Worm (Caenorhabditis elegans) whole organism, L3 larva: ENCODE results near the gene icap-1.

Experiments
- R02D3.7 ChIP-seq: fragments of 150-350 bp; optimal IDR thresholded peaks from 2 replicates; lab custom pipeline; 2014; ENCODE audit warnings: missing biosample characterization, missing genetic modification characterization
- ZK546.5 ChIP-seq: sonication (generic microtip); optimal IDR thresholded peaks from 2 replicates; lab custom pipeline; 2017; ENCODE audit warnings: missing biosample characterization, missing genetic modification characterization
- aly-2 ChIP-seq: fragments of 150-350 bp; optimal IDR thresholded peaks from 2 replicates; lab custom pipeline; 2014; ENCODE audit warnings: missing biosample characterization, missing genetic modification characterization
- ama-1 ChIP-seq: fragments of 150-350 bp; optimal IDR thresholded peaks from 2 replicates; lab custom pipeline; 2018
- ceh-16 ChIP-seq: sonication (generic microtip); optimal IDR thresholded peaks from 2 replicates; lab custom pipeline; 2017; ENCODE audit warnings: missing biosample characterization, missing genetic modification characterization
- ceh-28 ChIP-seq: fragments of 150-350 bp; optimal IDR thresholded peaks from 2 replicates; lab custom pipeline; 2014; ENCODE audit warnings: missing biosample characterization, missing genetic modification reagents, missing genetic modification characterization
- ceh-82 ChIP-seq: fragments of 150-350 bp; optimal IDR thresholded peaks from 2 replicates; lab custom pipeline; 2014; ENCODE audit warnings: missing biosample characterization, missing genetic modification characterization
- ceh-9 ChIP-seq: sonication (generic microtip); optimal IDR thresholded peaks from 2 replicates; lab custom pipeline; 2018; ENCODE audit warnings: missing biosample characterization, missing genetic modification characterization
- egl-27 ChIP-seq: sonication (generic microtip); optimal IDR thresholded peaks from 4 replicates; lab custom pipeline; 2017; ENCODE audit warnings: missing biosample characterization, missing genetic modification reagents, missing genetic modification characterization
- egl-5 ChIP-seq: fragments of 150-350 bp; optimal IDR thresholded peaks from 2 replicates; lab custom pipeline; 2017; ENCODE audit warnings: missing biosample characterization, missing genetic modification reagents, missing genetic modification characterization, inconsistent platforms
- elt-1 ChIP-seq: fragments of 150-350 bp; optimal IDR thresholded peaks from 2 replicates; lab custom pipeline; 2014; ENCODE audit warnings: missing biosample characterization, missing genetic modification characterization
- elt-2 ChIP-seq: sonication (generic microtip); optimal IDR thresholded peaks from 2 replicates; lab custom pipeline; 2016; ENCODE audit warnings: missing genetic modification reagents, mild to moderate bottlenecking, missing genetic modification characterization, missing compliant biosample characterization
- elt-3 ChIP-seq, 3 experiments: fragments of 150-350 bp in 1 of 3; sonication (generic microtip) in 2 of 3; optimal IDR thresholded peaks; 2 replicates in 2 of 3; 4 replicates in 1 of 3; lab custom pipeline; 2014 to 2017; ENCODE audit warnings: missing biosample characterization in 3 of 3, missing genetic modification characterization in 3 of 3
- eor-1 ChIP-seq, 2 experiments: fragments of 150-350 bp; optimal IDR thresholded peaks; 2 replicates each; lab custom pipeline; 2014 to 2018; ENCODE audit warnings: missing biosample characterization in 2 of 2, missing genetic modification characterization in 2 of 2
- fkh-2 ChIP-seq: fragments of 150-350 bp; optimal IDR thresholded peaks from 2 replicates; lab custom pipeline; 2014; ENCODE audit warnings: missing biosample characterization, missing genetic modification reagents, missing genetic modification characterization
- fos-1 ChIP-seq: fragments of 150-350 bp; optimal IDR thresholded peaks from 2 replicates; lab custom pipeline; 2014; ENCODE audit warnings: missing biosample characterization, missing genetic modification characterization
- hmg-11 ChIP-seq: sonication (generic microtip); optimal IDR thresholded peaks from 2 replicates; lab custom pipeline; 2016; ENCODE audit warnings: missing genetic modification characterization, missing compliant biosample characterization
- jun-1 ChIP-seq: fragments of 150-350 bp; optimal IDR thresholded peaks from 2 replicates; lab custom pipeline; 2014; ENCODE audit warnings: missing biosample characterization, missing genetic modification reagents, missing genetic modification characterization
- lin-15B ChIP-seq: fragments of 150-350 bp; optimal IDR thresholded peaks from 2 replicates; lab custom pipeline; 2014; ENCODE audit warnings: missing biosample characterization, missing genetic modification characterization
- lin-39 ChIP-seq: fragments of 150-350 bp; optimal IDR thresholded peaks from 2 replicates; lab custom pipeline; 2018; ENCODE audit warnings: missing biosample characterization, missing genetic modification reagents, missing genetic modification characterization
- lsy-12 ChIP-seq: sonication (generic microtip); optimal IDR thresholded peaks from 2 replicates; lab custom pipeline; 2016; ENCODE audit warnings: mild to moderate bottlenecking, missing genetic modification characterization, missing compliant biosample characterization
- mdl-1 ChIP-seq: fragments of 150-350 bp; optimal IDR thresholded peaks from 2 replicates; lab custom pipeline; 2014; ENCODE audit warnings: missing biosample characterization, missing genetic modification characterization
- mml-1 ChIP-seq: fragments of 150-350 bp; sonication (generic microtip); optimal IDR thresholded peaks from 3 replicates; lab custom pipeline; 2014; ENCODE audit warnings: missing biosample characterization, missing genetic modification characterization
- nfya-1 ChIP-seq: sonication (generic microtip); optimal IDR thresholded peaks from 2 replicates; lab custom pipeline; 2017; ENCODE audit warnings: missing genetic modification characterization, mild to moderate bottlenecking, missing compliant biosample characterization, antibody characterized with exemption, moderate library complexity; ENCODE audit not compliant: insufficient read depth
- nhr-11 ChIP-seq: fragments of 150-350 bp; optimal IDR thresholded peaks from 2 replicates; lab custom pipeline; 2014; ENCODE audit warnings: missing biosample characterization, missing genetic modification characterization
- nhr-12 ChIP-seq: fragments of 150-350 bp; optimal IDR thresholded peaks from 2 replicates; lab custom pipeline; 2014; ENCODE audit warnings: missing biosample characterization, missing genetic modification characterization
- nhr-23 ChIP-seq: fragments of 150-350 bp; optimal IDR thresholded peaks from 2 replicates; lab custom pipeline; 2014; ENCODE audit warnings: missing biosample characterization, missing genetic modification reagents, missing genetic modification characterization
- nhr-25 ChIP-seq: sonication (generic microtip); optimal IDR thresholded peaks from 2 replicates; lab custom pipeline; 2017; ENCODE audit warnings: missing biosample characterization, missing genetic modification characterization
- nhr-67 ChIP-seq: fragments of 150-350 bp; optimal IDR thresholded peaks from 2 replicates; lab custom pipeline; 2014; ENCODE audit warnings: missing biosample characterization, missing genetic modification characterization
- nhr-76 ChIP-seq: fragments of 150-350 bp; sonication (generic microtip); optimal IDR thresholded peaks from 5 replicates; lab custom pipeline; 2014; ENCODE audit warnings: missing biosample characterization, missing genetic modification characterization
- nhr-77 ChIP-seq: fragments of 150-350 bp; optimal IDR thresholded peaks from 2 replicates; lab custom pipeline; 2014; ENCODE audit warnings: missing biosample characterization, missing genetic modification characterization
- pha-4 ChIP-seq: fragments of 150-350 bp; optimal IDR thresholded peaks from 2 replicates; lab custom pipeline; 2014; ENCODE audit warnings: missing biosample characterization, missing genetic modification reagents, missing genetic modification characterization
- pqm-1 ChIP-seq: fragments of 150-350 bp; optimal IDR thresholded peaks from 2 replicates; lab custom pipeline; 2017; ENCODE audit warnings: missing biosample characterization, missing genetic modification characterization, inconsistent platforms
- sea-2 ChIP-seq: fragments of 150-350 bp; sonication (generic microtip); optimal IDR thresholded peaks from 4 replicates; lab custom pipeline; 2014; ENCODE audit warnings: missing biosample characterization, missing genetic modification reagents, missing genetic modification characterization
- snpc-4 ChIP-seq: fragments of 150-350 bp; optimal IDR thresholded peaks from 2 replicates; lab custom pipeline; 2014; ENCODE audit warnings: missing biosample characterization, missing genetic modification characterization
- unc-62 ChIP-seq: fragments of 150-350 bp; sonication (generic microtip); optimal IDR thresholded peaks from 4 replicates; lab custom pipeline; 2014; ENCODE audit warnings: missing biosample characterization, missing genetic modification reagents, missing genetic modification characterization
- ztf-11 ChIP-seq: fragments of 150-350 bp; optimal IDR thresholded peaks from 2 replicates; lab custom pipeline; 2014; ENCODE audit warnings: missing biosample characterization, missing genetic modification characterization
- ztf-4 ChIP-seq: fragments of 150-350 bp; optimal IDR thresholded peaks from 2 replicates; lab custom pipeline; 2014; ENCODE audit warnings: missing biosample characterization, missing genetic modification characterization

icap-1 gene

DNA sequence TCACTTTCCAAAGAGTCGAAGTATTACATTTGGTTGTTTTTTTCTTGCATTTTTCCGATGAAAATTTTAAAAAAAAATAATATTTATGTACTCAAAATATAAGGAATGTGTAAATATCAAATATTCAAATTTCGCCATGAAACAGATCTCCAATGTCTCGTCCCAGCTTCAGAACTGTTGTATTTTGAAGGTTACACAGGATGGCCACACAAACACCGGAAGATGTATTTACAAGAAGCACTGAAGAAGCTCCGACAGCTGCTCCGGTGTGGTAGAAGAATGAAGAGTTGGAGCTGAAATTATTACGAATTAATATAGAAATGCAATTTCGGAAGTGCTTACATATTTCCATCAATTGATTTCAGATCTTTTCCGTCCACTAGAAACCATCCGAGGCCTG is 4.4 kb downstream of the icap-1 start:
- TF ChIP-seq elt-3 (tag; optimal IDR thresholded peaks at IDR 0.05; lab: Kevin White, UChicago) (no peak), nhr-12 (tag; lab: Kevin White, UChicago) (no peak), elt-1 (tag; lab: Kevin White, UChicago) (no peak), R02D3.7 (no peak), mml-1 (tag; lab: Kevin White, UChicago) (no peak), ztf-4 (tag; lab: Kevin White, UChicago) (no peak), snpc-4 (tag; lab: Kevin White, UChicago) (no peak)

DNA sequence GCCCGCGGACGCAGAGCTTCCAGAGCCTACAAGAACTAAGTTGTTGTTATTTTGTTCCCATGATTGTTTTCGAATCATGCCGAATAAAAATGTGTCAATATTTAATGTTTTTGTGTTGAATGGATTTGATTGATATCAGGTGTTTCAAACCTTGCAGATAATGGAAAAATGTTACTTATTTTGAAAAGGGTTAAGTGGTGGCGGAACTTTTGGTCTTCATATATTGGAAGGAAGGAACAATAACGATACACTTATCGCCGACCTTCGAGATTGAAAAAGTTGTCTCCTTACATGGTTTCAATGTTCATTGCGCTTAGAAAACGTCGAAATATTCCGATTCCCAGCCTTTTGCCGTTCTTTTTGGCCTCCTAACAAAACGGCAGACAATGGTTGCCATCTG is 8.1 kb downstream of the icap-1 start, which contains the start of gene gly-10:
Gene gly-10 (plus strand): TSS at position 387 of the 400 bp plus-strand sequence.
- TF ChIP-seq nhr-77 (tag; lab: Kevin White, UChicago) (no peak), nhr-25 (tag; lab: Kevin White, UChicago) (no peak), ceh-82 (tag; lab: Kevin White, UChicago) (no peak), lin-15B (no peak), ZK546.5 (tag; lab: Kevin White, UChicago) (no peak), mdl-1 (no peak), elt-3 (tag; optimal IDR thresholded peaks at IDR 0.05; lab: Kevin White, UChicago) (no peak), elt-2 (tag; lab: Kevin White, UChicago) (no peak), jun-1 (tag; lab: Kevin White, UChicago) (no peak), aly-2 (tag; lab: Kevin White, UChicago) (no peak), eor-1 (tag; optimal IDR thresholded peaks at IDR 0.05; lab: Kevin White, UChicago) (no peak), nhr-76 (tag; lab: Kevin White, UChicago) (no peak), nhr-23 (tag; lab: Kevin White, UChicago) (no peak), R02D3.7 (no peak), fos-1 (tag; lab: Kevin White, UChicago) (no peak), ceh-9 (tag; lab: Kevin White, UChicago) (no peak), pqm-1 (tag; lab: Kevin White, UChicago) (no peak), ceh-16 (tag; lab: Kevin White, UChicago) (no peak)

DNA sequence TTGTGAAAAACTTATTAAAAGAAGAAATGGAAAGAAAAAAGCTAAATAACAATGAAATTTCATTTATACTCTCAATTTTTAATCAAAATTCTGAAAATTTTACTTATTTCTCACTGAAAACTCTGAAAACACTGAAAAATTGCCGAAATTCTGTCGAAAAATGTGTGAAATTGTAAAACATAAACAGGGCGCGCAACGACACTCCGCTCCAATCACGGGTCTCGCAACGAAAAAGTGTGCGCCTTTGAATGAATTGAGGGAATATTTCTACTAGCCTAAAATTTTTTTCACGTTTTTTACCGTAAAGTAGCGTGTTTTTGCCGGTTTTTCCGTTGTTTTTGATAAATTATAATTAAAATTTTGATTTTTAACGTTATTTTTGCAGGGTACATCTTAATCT is 9.3 kb downstream of the icap-1 start, which contains the start of gene rpl-18:
Gene rpl-18 (plus strand): TSS at position 386 of the 400 bp plus-strand sequence.
- TF ChIP-seq ama-1 (lab: Kevin White, UChicago) (no peak), ztf-4 (tag; lab: Kevin White, UChicago) (no peak), elt-1 (tag; lab: Kevin White, UChicago) (no peak), fkh-2 (tag; lab: Kevin White, UChicago) (no peak), unc-62 (GFP tag; lab: Kevin White, UChicago) (no peak), jun-1 (tag; lab: Kevin White, UChicago) (no peak), egl-27 (tag; lab: Kevin White, UChicago) (no peak), hmg-11 (tag; lab: Kevin White, UChicago) (peak; percentile 48), ceh-16 (tag; lab: Kevin White, UChicago) (no peak), snpc-4 (tag; lab: Kevin White, UChicago) (peak; percentile 78), egl-5 (tag; lab: Kevin White, UChicago) (peak; percentile 65), lin-39 (tag; lab: Kevin White, UChicago) (peak; percentile 85), nhr-67 (tag; lab: Kevin White, UChicago) (no peak), elt-2 (tag; lab: Kevin White, UChicago) (peak; percentile 37), nhr-25 (tag; lab: Kevin White, UChicago) (peak; percentile 73), nhr-23 (tag; lab: Kevin White, UChicago) (peak; percentile 80), mml-1 (tag; lab: Kevin White, UChicago) (no peak), ztf-11 (tag; lab: Kevin White, UChicago) (no peak), ceh-28 (tag; lab: Kevin White, UChicago) (peak; percentile 6), lsy-12 (tag; lab: Kevin White, UChicago) (no peak), nhr-11 (no peak), nfya-1 (tag; lab: Kevin White, UChicago) (peak; percentile 89), pha-4 (tag; lab: Kevin White, UChicago) (peak; percentile 95), mdl-1 (no peak), pqm-1 (tag; lab: Kevin White, UChicago) (peak; percentile 27), nhr-77 (tag; lab: Kevin White, UChicago) (no peak), fos-1 (tag; lab: Kevin White, UChicago) (no peak), R02D3.7 (peak; percentile 27), lin-15B (peak; percentile 99), sea-2 (GFP tag; lab: Kevin White, UChicago) (no peak)
